Worm (Caenorhabditis elegans) whole organism, L3 larva: ENCODE results near the gene fbxb-75.

ENCODE experiments used
- R02D3.7 ChIP-seq: fragments of 150-350 bp; optimal IDR thresholded peaks from 2 replicates; lab custom pipeline; 2014; ENCODE audit warnings: missing biosample characterization, missing genetic modification characterization
- ZK546.5 ChIP-seq: sonication (generic microtip); optimal IDR thresholded peaks from 2 replicates; lab custom pipeline; 2017; ENCODE audit warnings: missing biosample characterization, missing genetic modification characterization
- aly-2 ChIP-seq: fragments of 150-350 bp; optimal IDR thresholded peaks from 2 replicates; lab custom pipeline; 2014; ENCODE audit warnings: missing biosample characterization, missing genetic modification characterization
- ama-1 ChIP-seq: fragments of 150-350 bp; optimal IDR thresholded peaks from 2 replicates; lab custom pipeline; 2018
- ceh-16 ChIP-seq: sonication (generic microtip); optimal IDR thresholded peaks from 2 replicates; lab custom pipeline; 2017; ENCODE audit warnings: missing biosample characterization, missing genetic modification characterization
- ceh-28 ChIP-seq: fragments of 150-350 bp; optimal IDR thresholded peaks from 2 replicates; lab custom pipeline; 2014; ENCODE audit warnings: missing biosample characterization, missing genetic modification reagents, missing genetic modification characterization
- ceh-82 ChIP-seq: fragments of 150-350 bp; optimal IDR thresholded peaks from 2 replicates; lab custom pipeline; 2014; ENCODE audit warnings: missing biosample characterization, missing genetic modification characterization
- ceh-9 ChIP-seq: sonication (generic microtip); optimal IDR thresholded peaks from 2 replicates; lab custom pipeline; 2018; ENCODE audit warnings: missing biosample characterization, missing genetic modification characterization
- daf-12 ChIP-seq: fragments of 150-350 bp; optimal IDR thresholded peaks from 2 replicates; lab custom pipeline; 2014; ENCODE audit warnings: missing biosample characterization, missing genetic modification reagents, missing genetic modification characterization
- egl-27 ChIP-seq: sonication (generic microtip); optimal IDR thresholded peaks from 4 replicates; lab custom pipeline; 2017; ENCODE audit warnings: missing biosample characterization, missing genetic modification reagents, missing genetic modification characterization
- egl-5 ChIP-seq: fragments of 150-350 bp; optimal IDR thresholded peaks from 2 replicates; lab custom pipeline; 2017; ENCODE audit warnings: missing biosample characterization, missing genetic modification reagents, missing genetic modification characterization, inconsistent platforms
- elt-1 ChIP-seq: fragments of 150-350 bp; optimal IDR thresholded peaks from 2 replicates; lab custom pipeline; 2014; ENCODE audit warnings: missing biosample characterization, missing genetic modification characterization
- elt-2 ChIP-seq: sonication (generic microtip); optimal IDR thresholded peaks from 2 replicates; lab custom pipeline; 2016; ENCODE audit warnings: missing genetic modification reagents, mild to moderate bottlenecking, missing genetic modification characterization, missing compliant biosample characterization
- elt-3 ChIP-seq, 3 experiments: fragments of 150-350 bp in 1 of 3; sonication (generic microtip) in 2 of 3; optimal IDR thresholded peaks; 2 replicates in 2 of 3; 4 replicates in 1 of 3; lab custom pipeline; 2014 to 2017; ENCODE audit warnings: missing biosample characterization in 3 of 3, missing genetic modification characterization in 3 of 3
- eor-1 ChIP-seq, 2 experiments: fragments of 150-350 bp; optimal IDR thresholded peaks; 2 replicates each; lab custom pipeline; 2014 to 2018; ENCODE audit warnings: missing biosample characterization in 2 of 2, missing genetic modification characterization in 2 of 2
- fkh-2 ChIP-seq: fragments of 150-350 bp; optimal IDR thresholded peaks from 2 replicates; lab custom pipeline; 2014; ENCODE audit warnings: missing biosample characterization, missing genetic modification reagents, missing genetic modification characterization
- fos-1 ChIP-seq: fragments of 150-350 bp; optimal IDR thresholded peaks from 2 replicates; lab custom pipeline; 2014; ENCODE audit warnings: missing biosample characterization, missing genetic modification characterization
- jun-1 ChIP-seq: fragments of 150-350 bp; optimal IDR thresholded peaks from 2 replicates; lab custom pipeline; 2014; ENCODE audit warnings: missing biosample characterization, missing genetic modification reagents, missing genetic modification characterization
- lin-15B ChIP-seq: fragments of 150-350 bp; optimal IDR thresholded peaks from 2 replicates; lab custom pipeline; 2014; ENCODE audit warnings: missing biosample characterization, missing genetic modification characterization
- lin-39 ChIP-seq: fragments of 150-350 bp; optimal IDR thresholded peaks from 2 replicates; lab custom pipeline; 2018; ENCODE audit warnings: missing biosample characterization, missing genetic modification reagents, missing genetic modification characterization
- lsy-12 ChIP-seq: sonication (generic microtip); optimal IDR thresholded peaks from 2 replicates; lab custom pipeline; 2016; ENCODE audit warnings: mild to moderate bottlenecking, missing genetic modification characterization, missing compliant biosample characterization
- mdl-1 ChIP-seq: fragments of 150-350 bp; optimal IDR thresholded peaks from 2 replicates; lab custom pipeline; 2014; ENCODE audit warnings: missing biosample characterization, missing genetic modification characterization
- mml-1 ChIP-seq: fragments of 150-350 bp; sonication (generic microtip); optimal IDR thresholded peaks from 3 replicates; lab custom pipeline; 2014; ENCODE audit warnings: missing biosample characterization, missing genetic modification characterization
- nfya-1 ChIP-seq: sonication (generic microtip); optimal IDR thresholded peaks from 2 replicates; lab custom pipeline; 2017; ENCODE audit warnings: missing genetic modification characterization, mild to moderate bottlenecking, missing compliant biosample characterization, antibody characterized with exemption, moderate library complexity; ENCODE audit not compliant: insufficient read depth
- nhr-11 ChIP-seq: fragments of 150-350 bp; optimal IDR thresholded peaks from 2 replicates; lab custom pipeline; 2014; ENCODE audit warnings: missing biosample characterization, missing genetic modification characterization
- nhr-12 ChIP-seq: fragments of 150-350 bp; optimal IDR thresholded peaks from 2 replicates; lab custom pipeline; 2014; ENCODE audit warnings: missing biosample characterization, missing genetic modification characterization
- nhr-23 ChIP-seq: fragments of 150-350 bp; optimal IDR thresholded peaks from 2 replicates; lab custom pipeline; 2014; ENCODE audit warnings: missing biosample characterization, missing genetic modification reagents, missing genetic modification characterization
- nhr-237 ChIP-seq: fragments of 150-350 bp; optimal IDR thresholded peaks from 2 replicates; lab custom pipeline; 2014; ENCODE audit warnings: missing biosample characterization, missing genetic modification characterization
- nhr-28 ChIP-seq: fragments of 150-350 bp; optimal IDR thresholded peaks from 2 replicates; lab custom pipeline; 2014; ENCODE audit warnings: missing biosample characterization, missing genetic modification characterization
- nhr-43 ChIP-seq: sonication (generic microtip); optimal IDR thresholded peaks from 2 replicates; lab custom pipeline; 2016; ENCODE audit warnings: mild to moderate bottlenecking, missing genetic modification characterization, missing compliant biosample characterization; ENCODE audit not compliant: poor library complexity, severe bottlenecking
- nhr-67 ChIP-seq: fragments of 150-350 bp; optimal IDR thresholded peaks from 2 replicates; lab custom pipeline; 2014; ENCODE audit warnings: missing biosample characterization, missing genetic modification characterization
- nhr-76 ChIP-seq: fragments of 150-350 bp; sonication (generic microtip); optimal IDR thresholded peaks from 5 replicates; lab custom pipeline; 2014; ENCODE audit warnings: missing biosample characterization, missing genetic modification characterization
- pha-4 ChIP-seq: fragments of 150-350 bp; optimal IDR thresholded peaks from 2 replicates; lab custom pipeline; 2014; ENCODE audit warnings: missing biosample characterization, missing genetic modification reagents, missing genetic modification characterization
- pqm-1 ChIP-seq: fragments of 150-350 bp; optimal IDR thresholded peaks from 2 replicates; lab custom pipeline; 2017; ENCODE audit warnings: missing biosample characterization, missing genetic modification characterization, inconsistent platforms
- sea-2 ChIP-seq: fragments of 150-350 bp; sonication (generic microtip); optimal IDR thresholded peaks from 4 replicates; lab custom pipeline; 2014; ENCODE audit warnings: missing biosample characterization, missing genetic modification reagents, missing genetic modification characterization
- skn-1 ChIP-seq: fragments of 150-350 bp; optimal IDR thresholded peaks from 2 replicates; lab custom pipeline; 2014; ENCODE audit warnings: missing biosample characterization, missing genetic modification characterization
- snpc-4 ChIP-seq: fragments of 150-350 bp; optimal IDR thresholded peaks from 2 replicates; lab custom pipeline; 2014; ENCODE audit warnings: missing biosample characterization, missing genetic modification characterization
- tbx-2 ChIP-seq: sonication (generic microtip); optimal IDR thresholded peaks from 2 replicates; lab custom pipeline; 2016; ENCODE audit warnings: mild to moderate bottlenecking, missing genetic modification characterization, missing compliant biosample characterization
- unc-39 ChIP-seq: sonication (generic microtip); optimal IDR thresholded peaks from 4 replicates; lab custom pipeline; 2017; ENCODE audit warnings: missing biosample characterization, missing genetic modification characterization
- unc-62 ChIP-seq: fragments of 150-350 bp; sonication (generic microtip); optimal IDR thresholded peaks from 4 replicates; lab custom pipeline; 2014; ENCODE audit warnings: missing biosample characterization, missing genetic modification reagents, missing genetic modification characterization
- zag-1 ChIP-seq: fragments of 150-350 bp; optimal IDR thresholded peaks from 2 replicates; lab custom pipeline; 2014; ENCODE audit warnings: missing biosample characterization, missing genetic modification characterization
- ztf-11 ChIP-seq: fragments of 150-350 bp; optimal IDR thresholded peaks from 2 replicates; lab custom pipeline; 2014; ENCODE audit warnings: missing biosample characterization, missing genetic modification characterization
- ztf-4 ChIP-seq: fragments of 150-350 bp; optimal IDR thresholded peaks from 2 replicates; lab custom pipeline; 2014; ENCODE audit warnings: missing biosample characterization, missing genetic modification characterization

fbxb-75 gene

ce11 chrIV:4395555-4395954, 45.4 kb downstream of the fbxb-75 start:
- no peak for TF ChIP-seq nfya-1 (tag; lab: Kevin White, UChicago)
- TF ChIP-seq pqm-1 (tag; lab: Kevin White, UChicago), result no peak
- no peak for TF ChIP-seq snpc-4 (tag; lab: Kevin White, UChicago)
- TF ChIP-seq nhr-67 (tag; lab: Kevin White, UChicago), result no peak
- TF ChIP-seq, all 47 proteins: peak for 0

- TF ChIP-seq elt-3 (tag; optimal IDR thresholded peaks at IDR 0.05; lab: Kevin White, UChicago) (no peak), ceh-28 (tag; lab: Kevin White, UChicago) (peak; percentile 4), elt-1 (tag; lab: Kevin White, UChicago) (no peak), nfya-1 (tag; lab: Kevin White, UChicago) (peak; percentile 3), pha-4 (peak; percentile 18)
- TF ChIP-seq, all 47 proteins: peak for 3
Observed at ce11 chrIV:4393942-4394460, 47.0 kb downstream of the fbxb-75 start, which contains the start of gene ell-1. Gene ell-1 (plus strand): TSS chrIV:4394410.

ce11 chrIV:4393488-4393887, 47.5 kb downstream of the fbxb-75 start:
- no peak for TF ChIP-seq nhr-23 (tag; lab: Kevin White, UChicago)
- no peak for TF ChIP-seq ztf-4 (tag; lab: Kevin White, UChicago)
- TF ChIP-seq nhr-43 (tag; lab: Kevin White, UChicago), result no peak
- no peak for TF ChIP-seq unc-39 (tag; lab: Kevin White, UChicago)
- TF ChIP-seq daf-12 (tag; lab: Kevin White, UChicago), result no peak
- TF ChIP-seq pqm-1 (tag; lab: Kevin White, UChicago), result no peak
- no peak for TF ChIP-seq fos-1 (tag; lab: Kevin White, UChicago)
- no peak for TF ChIP-seq ceh-82
- TF ChIP-seq nhr-12 (tag; lab: Kevin White, UChicago), result no peak
- TF ChIP-seq aly-2 (tag; lab: Kevin White, UChicago), result no peak
- TF ChIP-seq zag-1, result no peak
- TF ChIP-seq sea-2 (GFP tag; lab: Kevin White, UChicago), result no peak
- no peak for TF ChIP-seq egl-5 (tag; lab: Kevin White, UChicago)
- no peak for TF ChIP-seq R02D3.7 (tag; lab: Kevin White, UChicago)
- no peak for TF ChIP-seq eor-1 (tag; optimal IDR thresholded peaks at IDR 0.05; lab: Kevin White, UChicago)
- no peak for TF ChIP-seq mdl-1 (tag; lab: Kevin White, UChicago)
- no peak for TF ChIP-seq ztf-11 (tag; lab: Kevin White, UChicago)
- TF ChIP-seq ama-1 (lab: Kevin White, UChicago), result no peak
- TF ChIP-seq, all 47 proteins: peak for 0

ce11 chrIV:4390438-4390894, 50.5 kb downstream of the fbxb-75 start, which contains the start of the genes rpl-7A and set-21:
Gene rpl-7A (minus strand): TSS chrIV:4390590.
Gene set-21 (plus strand): TSS chrIV:4390844.
- TF ChIP-seq snpc-4 (tag; lab: Kevin White, UChicago) (peak; percentile 86), ceh-9 (no peak), fkh-2 (tag; lab: Kevin White, UChicago) (no peak), nhr-28 (peak; percentile 39), ZK546.5 (peak; percentile 40), nfya-1 (tag; lab: Kevin White, UChicago) (peak; percentile 89), nhr-237 (no peak), ztf-11 (tag; lab: Kevin White, UChicago) (no peak), eor-1 (tag; optimal IDR thresholded peaks at IDR 0.05; lab: Kevin White, UChicago) (no peak), egl-27 (tag; lab: Kevin White, UChicago) (no peak), ceh-28 (tag; lab: Kevin White, UChicago) (peak; percentile 64), tbx-2 (peak; percentile 92), sea-2 (GFP tag; lab: Kevin White, UChicago) (no peak), jun-1 (tag; lab: Kevin White, UChicago) (peak; percentile 79), aly-2 (tag; lab: Kevin White, UChicago) (no peak), zag-1 (peak; percentile 24), lin-15B (peak; percentile 96), lsy-12 (tag; lab: Kevin White, UChicago) (peak; percentile 97), unc-62 (GFP tag; lab: Kevin White, UChicago) (peak; percentile 36), elt-2 (tag; lab: Kevin White, UChicago) (peak; percentile 86), R02D3.7 (tag; lab: Kevin White, UChicago) (peak; percentile 92), nhr-23 (tag; lab: Kevin White, UChicago) (peak; percentile 97), elt-1 (tag; lab: Kevin White, UChicago) (peak; percentile 4), nhr-12 (tag; lab: Kevin White, UChicago) (no peak), ama-1 (lab: Kevin White, UChicago) (no peak), skn-1 (tag; lab: Kevin White, UChicago) (peak; percentile 65), ztf-4 (tag; lab: Kevin White, UChicago) (no peak), nhr-67 (tag; lab: Kevin White, UChicago) (no peak), mml-1 (tag; lab: Kevin White, UChicago) (no peak), nhr-76 (tag; lab: Kevin White, UChicago) (no peak), egl-5 (tag; lab: Kevin White, UChicago) (peak; percentile 42), nhr-11 (tag; lab: Kevin White, UChicago) (peak; percentile 82), fos-1 (tag; lab: Kevin White, UChicago) (peak; percentile 39), mdl-1 (tag; lab: Kevin White, UChicago) (no peak), daf-12 (tag; lab: Kevin White, UChicago) (no peak), lin-39 (tag; lab: Kevin White, UChicago) (peak; percentile 75), ceh-16 (tag; lab: Kevin White, UChicago) (no peak), unc-39 (tag; lab: Kevin White, UChicago) (no peak)
